Worm (Caenorhabditis elegans) whole organism, mixed stage, embryonic: ENCODE data around the gene srt-53.

ENCODE experiments used
- blmp-1 ChIP-seq: fragments of 150-350 bp; optimal IDR thresholded peaks from 2 replicates; lab custom pipeline; 2014; ENCODE audit warnings: missing biosample characterization, missing genetic modification characterization
- ces-1 ChIP-seq: fragments of 150-350 bp; optimal IDR thresholded peaks from 2 replicates; lab custom pipeline; 2014; ENCODE audit warnings: missing biosample characterization, missing genetic modification reagents, missing genetic modification characterization
- elt-3 ChIP-seq: fragments of 150-350 bp; optimal IDR thresholded peaks from 2 replicates; lab custom pipeline; 2014; ENCODE audit warnings: missing biosample characterization, missing genetic modification characterization
- hlh-1 ChIP-seq: fragments of 150-350 bp; optimal IDR thresholded peaks from 2 replicates; lab custom pipeline; 2014; ENCODE audit warnings: missing biosample characterization, missing genetic modification reagents, missing genetic modification characterization
- nhr-12 ChIP-seq: fragments of 150-350 bp; optimal IDR thresholded peaks from 2 replicates; lab custom pipeline; 2014; ENCODE audit warnings: missing biosample characterization, missing genetic modification characterization
- nhr-237 ChIP-seq: fragments of 150-350 bp; optimal IDR thresholded peaks from 2 replicates; lab custom pipeline; 2014; ENCODE audit warnings: missing biosample characterization, missing genetic modification characterization
- nhr-76 ChIP-seq: sonication (generic microtip); optimal IDR thresholded peaks from 2 replicates; lab custom pipeline; 2017; ENCODE audit warnings: missing biosample characterization, missing genetic modification characterization
- pha-4 ChIP-seq: fragments of 150-350 bp; optimal IDR thresholded peaks from 2 replicates; lab custom pipeline; 2018; ENCODE audit warnings: missing biosample characterization, missing genetic modification reagents, missing genetic modification characterization
- sem-2 ChIP-seq: fragments of 200-800 bp; sonication (Bioruptor generic); optimal IDR thresholded peaks from 2 replicates; lab custom pipeline; 2018; ENCODE audit warnings: mild to moderate bottlenecking, missing genetic modification characterization, missing compliant biosample characterization
- tbx-8 ChIP-seq: fragments of 200-800 bp; sonication (Bioruptor generic); optimal IDR thresholded peaks from 2 replicates; lab custom pipeline; 2018; ENCODE audit warnings: mild to moderate bottlenecking, missing genetic modification characterization, moderate library complexity, missing compliant biosample characterization
- unc-39 ChIP-seq: fragments of 150-350 bp; optimal IDR thresholded peaks from 2 replicates; lab custom pipeline; 2014; ENCODE audit warnings: missing biosample characterization, missing genetic modification characterization
- unc-62 ChIP-seq: fragments of 150-350 bp; optimal IDR thresholded peaks from 2 replicates; lab custom pipeline; 2014; ENCODE audit warnings: missing biosample characterization, missing genetic modification reagents, missing genetic modification characterization
- ztf-11 ChIP-seq: fragments of 150-350 bp; optimal IDR thresholded peaks from 2 replicates; lab custom pipeline; 2014; ENCODE audit warnings: missing biosample characterization, missing genetic modification characterization

- no peak for TF ChIP-seq elt-3 (tag; lab: Kevin White, UChicago)
- TF ChIP-seq unc-62 (GFP tag; lab: Kevin White, UChicago) = no peak
- TF ChIP-seq nhr-237 (tag; lab: Kevin White, UChicago) = no peak
- TF ChIP-seq tbx-8 (GFP tag; lab: Kevin White, UChicago) = no peak
- no peak for TF ChIP-seq blmp-1
- no peak for TF ChIP-seq ztf-11 (tag; lab: Kevin White, UChicago)
- no peak for TF ChIP-seq pha-4
- TF ChIP-seq nhr-12 (tag; lab: Kevin White, UChicago) = no peak
- no peak for TF ChIP-seq nhr-76 (tag; lab: Kevin White, UChicago)
- TF ChIP-seq ces-1 (GFP tag; lab: Kevin White, UChicago) = no peak
- TF ChIP-seq sem-2 (GFP tag; lab: Kevin White, UChicago) = no peak
- TF ChIP-seq unc-39 (tag; lab: Kevin White, UChicago) = no peak
- no peak for TF ChIP-seq hlh-1 (tag; lab: Kevin White, UChicago)
These were observed 28.9 kb upstream of the srt-53 start, which contains the start of gene che-7 for ce11 chrV:7969107-7969506.
